Fruit fly (Drosophila melanogaster): Measurements from ENCODE around the gene ogre.

ogre gene

DNA sequence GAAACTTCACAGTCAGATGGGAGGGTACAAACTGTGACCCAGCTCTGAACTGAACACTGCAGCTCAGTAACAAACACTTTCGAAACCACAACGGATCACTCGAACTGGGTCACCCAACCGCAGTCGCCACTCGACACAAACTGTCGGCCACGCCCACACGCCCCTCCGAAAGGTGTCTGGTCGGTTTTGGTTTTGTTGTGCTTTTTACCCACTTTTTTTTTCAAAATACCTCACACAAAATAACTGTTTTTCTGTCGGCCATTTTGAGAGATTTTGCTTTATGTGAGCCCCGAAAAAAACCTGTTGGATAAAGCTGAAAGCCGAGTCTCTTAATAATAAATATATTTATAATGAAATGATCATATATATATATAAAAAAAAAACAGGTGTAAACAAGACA, at the start of gene ogre:
Gene ogre (minus strand): TSS at position 33 of the 400 bp plus-strand sequence.
- no peak for TF ChIP-seq CG17801 (GFP tag; optimal IDR thresholded peaks at IDR 0.05; ENCODE audit: partially characterized antibody)

- TF ChIP-seq CG17801 (GFP tag; optimal IDR thresholded peaks at IDR 0.05; ENCODE audit: partially characterized antibody), result no peak
Measured at dm6 chrX:7040205-7040866, 49.2 kb upstream of the ogre start, which contains the start of gene CG14427. Gene CG14427 (plus strand): TSS chrX:7040603.

dm6 chrX:7037061-7037460, 45.9 kb upstream of the ogre start:
- no peak for TF ChIP-seq CG17801 (GFP tag; optimal IDR thresholded peaks at IDR 0.05; ENCODE audit: partially characterized antibody)

dm6 chrX:7034892-7035291, 43.8 kb upstream of the ogre start:
- no peak for TF ChIP-seq CG17801 (GFP tag; optimal IDR thresholded peaks at IDR 0.05; ENCODE audit: partially characterized antibody)

DNA sequence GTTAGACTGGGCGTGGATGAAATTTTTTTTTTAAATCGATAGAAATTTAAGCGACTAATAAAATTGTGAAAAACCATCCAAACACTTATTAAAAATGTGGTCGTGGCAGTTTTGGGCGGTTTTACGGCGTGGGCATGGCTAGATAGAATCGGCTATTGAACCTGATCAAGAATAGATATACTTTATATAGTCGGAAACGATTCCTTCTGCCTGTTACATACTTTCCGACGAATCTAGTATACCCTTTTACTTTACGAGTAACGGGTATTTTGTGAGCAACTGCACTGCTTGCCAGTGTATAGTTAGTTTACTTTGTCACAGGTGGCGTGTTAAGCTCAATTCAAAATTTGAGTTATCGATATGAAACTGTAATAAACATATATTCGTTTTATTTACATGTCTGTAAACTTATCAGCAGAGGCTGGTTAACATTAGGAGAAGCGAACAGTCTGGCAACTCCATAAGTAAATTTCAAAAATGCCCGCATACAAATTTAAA, 23.9 kb upstream of the ogre start:
- peak; percentile 20 for TF ChIP-seq CG17801 (GFP tag; optimal IDR thresholded peaks at IDR 0.05; ENCODE audit: partially characterized antibody)

DNA sequence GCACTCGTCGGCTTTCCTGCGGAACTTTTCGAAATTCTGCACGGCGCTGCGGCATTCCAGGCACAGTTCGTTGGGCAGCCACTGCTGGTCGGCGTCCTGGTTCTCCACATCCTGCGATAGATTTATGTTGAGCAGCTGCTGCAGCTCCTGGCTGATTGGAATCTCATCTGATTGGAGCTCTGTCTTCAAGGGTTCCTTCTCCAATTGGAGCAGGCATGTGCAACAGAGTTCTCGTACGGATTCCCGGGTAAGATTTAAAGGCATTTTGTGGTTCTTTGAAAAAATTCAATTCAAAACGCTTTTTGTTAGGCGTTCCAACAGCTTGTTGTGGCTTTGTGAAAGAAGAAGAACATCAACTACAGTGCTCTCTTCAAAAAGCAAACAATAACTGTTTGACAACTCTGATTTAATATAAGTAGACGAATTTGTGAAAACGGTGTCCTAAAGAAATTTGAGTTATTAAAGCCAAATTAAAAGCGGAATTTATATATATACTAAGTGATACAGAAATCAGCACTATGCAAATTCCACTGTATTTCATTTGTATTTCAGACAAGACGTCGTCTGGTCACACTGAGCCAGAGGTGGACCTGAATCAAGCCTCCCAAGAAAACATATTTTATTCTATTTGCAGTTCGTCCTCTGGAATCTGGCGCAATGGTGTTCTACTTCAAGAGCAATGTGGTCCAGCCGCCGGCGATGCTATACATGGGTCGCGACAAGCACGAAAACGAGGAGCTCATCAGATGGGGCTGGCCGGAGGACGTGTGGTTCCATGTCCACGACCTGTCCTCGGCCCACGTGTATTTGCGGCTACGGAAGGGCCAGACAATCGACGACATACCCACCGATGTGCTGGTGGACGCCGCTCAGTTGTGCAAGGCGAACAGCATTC, 22.4 kb upstream of the ogre start, which contains the start of the genes CG3032 and CG4593:
Gene CG3032 (minus strand): TSS at position 562 of the 895 bp plus-strand sequence.
Gene CG4593 (plus strand): TSS at position 568 of the 895 bp plus-strand sequence.
- TF ChIP-seq CG17801 (GFP tag; optimal IDR thresholded peaks at IDR 0.05; ENCODE audit: partially characterized antibody), result peak; percentile 90

dm6 chrX:7011063-7011743, 20.1 kb upstream of the ogre start, which contains the start of the genes cm, sloth1 and sloth2:
Gene cm (minus strand): TSS chrX:7011145.
Gene sloth1 (plus strand): TSS chrX:7011357.
Gene sloth2 (plus strand): TSS chrX:7011357.
- TF ChIP-seq CG17801 (GFP tag; optimal IDR thresholded peaks at IDR 0.05; ENCODE audit: partially characterized antibody), result peak; percentile 92

DNA sequence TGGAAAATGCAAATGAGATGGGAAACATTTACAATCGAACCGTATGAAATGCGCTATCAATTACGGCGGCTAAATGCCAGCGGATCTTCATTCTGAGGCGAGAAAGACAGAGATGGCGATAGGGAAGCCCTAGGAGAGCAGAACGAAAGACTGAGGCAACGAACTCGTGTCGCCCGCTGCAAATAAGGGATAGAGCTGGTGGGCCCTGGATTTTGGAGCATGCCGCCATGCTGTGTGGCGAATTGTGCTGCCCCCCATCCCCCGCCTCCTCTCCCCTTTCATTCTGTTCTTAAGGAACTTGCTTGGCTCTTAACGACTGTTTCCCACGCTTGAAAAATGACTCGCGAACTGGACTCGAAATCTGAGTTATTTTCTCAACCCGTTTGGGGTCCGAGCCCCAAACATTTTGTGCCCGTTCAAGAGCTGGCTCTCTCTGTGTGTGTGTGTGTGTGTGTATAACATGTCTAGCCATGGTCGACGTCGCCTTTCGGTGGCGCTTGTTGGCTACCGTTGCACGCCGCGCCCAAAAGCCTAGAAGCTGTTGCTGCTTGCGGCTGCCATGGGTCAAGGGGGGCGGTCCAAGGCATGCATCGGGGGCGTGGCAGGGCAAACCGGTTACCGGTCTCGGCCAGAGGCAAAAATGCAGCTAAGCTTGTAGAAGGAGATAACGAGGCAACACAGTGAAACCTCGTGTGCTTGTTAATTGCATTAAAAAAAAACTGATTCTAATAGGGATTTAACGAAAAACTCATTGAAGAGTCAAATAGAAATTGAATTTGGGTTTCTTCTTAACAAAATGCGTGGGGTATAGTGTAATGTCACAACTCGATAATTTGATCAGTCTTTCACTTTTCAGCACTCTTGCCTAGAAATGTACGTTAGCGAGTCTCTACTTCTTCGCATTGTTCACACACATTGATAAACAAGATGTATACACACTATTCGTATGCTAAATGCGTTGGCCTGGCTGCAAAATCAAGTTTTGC, 17.3 kb upstream of the ogre start:
- no peak for TF ChIP-seq CG17801 (GFP tag; optimal IDR thresholded peaks at IDR 0.05; ENCODE audit: partially characterized antibody)

- TF ChIP-seq CG17801 (GFP tag; optimal IDR thresholded peaks at IDR 0.05; ENCODE audit: partially characterized antibody), result no peak
Measured at dm6 chrX:7007693-7008092, 16.6 kb upstream of the ogre start.

- no peak for TF ChIP-seq CG17801 (GFP tag; optimal IDR thresholded peaks at IDR 0.05; ENCODE audit: partially characterized antibody)
Measured at dm6 chrX:7005444-7005843, 14.3 kb upstream of the ogre start.

DNA sequence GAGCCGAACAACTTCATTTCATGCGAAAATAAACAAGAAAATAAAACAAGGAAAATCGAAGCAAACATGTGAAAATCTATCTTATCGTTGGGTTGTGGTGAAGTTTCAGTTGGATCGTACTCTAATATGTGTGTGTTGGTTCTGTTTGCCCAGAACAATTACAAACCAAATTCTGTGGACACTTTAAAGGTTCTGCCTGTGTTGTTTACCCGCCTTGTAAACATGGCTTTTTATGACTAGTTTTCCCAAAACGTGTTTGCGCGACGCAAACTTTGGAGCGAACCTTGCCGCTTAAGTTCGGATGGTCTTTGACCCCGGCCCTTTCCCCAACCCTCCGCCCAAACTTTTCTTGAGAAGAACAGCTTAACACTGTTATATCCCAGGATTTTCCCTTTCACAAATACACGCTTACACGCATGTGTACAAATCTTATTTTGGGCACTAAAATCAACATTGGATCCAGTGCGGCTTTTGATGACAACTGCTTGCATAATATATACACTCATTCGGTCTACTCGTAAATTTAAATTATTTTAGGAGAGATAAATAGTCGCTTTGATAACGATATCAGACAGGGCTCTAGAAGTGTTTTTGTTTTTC, 13.1 kb upstream of the ogre start:
- TF ChIP-seq CG17801 (GFP tag; optimal IDR thresholded peaks at IDR 0.05; ENCODE audit: partially characterized antibody), result no peak

dm6 chrX:7001135-7001769, 10.1 kb upstream of the ogre start:
- no peak for TF ChIP-seq CG17801 (GFP tag; optimal IDR thresholded peaks at IDR 0.05; ENCODE audit: partially characterized antibody)

Measured in ovary, adult (tissue).